Fruit fly (Drosophila melanogaster) Kc167 (cell line): ENCODE results near the gene Gr93b.

Experiments
- Myc ChIP-seq: fragments of >200 bp; optimal IDR thresholded peaks from 2 replicates; lab custom pipeline; 2017; ENCODE audit warnings: missing external identifiers
- Sin3A ChIP-seq: fragments of >200 bp; optimal IDR thresholded peaks from 2 replicates; lab custom pipeline; 2018; ENCODE audit warnings: missing external identifiers
- h ChIP-seq: fragments of >200 bp; optimal IDR thresholded peaks from 3 replicates; lab custom pipeline; 2018; ENCODE audit warnings: missing external identifiers
- insv ChIP-seq: fragments of >200 bp; optimal IDR thresholded peaks from 3 replicates; lab custom pipeline; 2018; ENCODE audit warnings: missing external identifiers
- psq ChIP-seq: fragments of >200 bp; optimal IDR thresholded peaks from 2 replicates; lab custom pipeline; 2017; ENCODE audit warnings: missing external identifiers
- ttk ChIP-seq: sonication (Bioruptor generic); optimal IDR thresholded peaks from 2 replicates; lab custom pipeline; 2017; ENCODE audit warnings: missing external identifiers

- no peak for TF ChIP-seq ttk (lab: Kevin White, UChicago)
- no peak for TF ChIP-seq insv (lab: Kevin White, UChicago)
- no peak for TF ChIP-seq h (lab: Kevin White, UChicago)
- no peak for TF ChIP-seq Sin3A (lab: Kevin White, UChicago)
- TF ChIP-seq psq (lab: Kevin White, UChicago) = no peak
- TF ChIP-seq Myc = no peak
These were observed 7.0 kb downstream of the Gr93b start for dm6 chr3R:21836614-21837013.
